Worm (Caenorhabditis elegans) whole organism, L2 larva: ENCODE results near the gene F17C11.2.

ENCODE experiments used
- C34F6.9 ChIP-seq: fragments of 150-350 bp; optimal IDR thresholded peaks from 2 replicates; lab custom pipeline; 2014; ENCODE audit warnings: missing biosample characterization, missing genetic modification characterization
- F13H6.1 ChIP-seq: sonication (generic microtip); optimal IDR thresholded peaks from 2 replicates; lab custom pipeline; 2016; ENCODE audit warnings: missing genetic modification characterization, missing compliant biosample characterization
- R02D3.7 ChIP-seq: fragments of 150-350 bp; optimal IDR thresholded peaks from 2 replicates; lab custom pipeline; 2014; ENCODE audit warnings: missing biosample characterization, missing genetic modification characterization
- Y55F3AM.14 ChIP-seq: fragments of 200-800 bp; sonication (Bioruptor generic); optimal IDR thresholded peaks from 2 replicates; lab custom pipeline; 2018; ENCODE audit warnings: mild to moderate bottlenecking, missing genetic modification characterization, missing compliant biosample characterization
- ZK546.5 ChIP-seq: sonication (generic microtip); optimal IDR thresholded peaks from 2 replicates; lab custom pipeline; 2017; ENCODE audit warnings: missing biosample characterization, missing genetic modification characterization
- alr-1 ChIP-seq: fragments of 150-350 bp; optimal IDR thresholded peaks from 2 replicates; lab custom pipeline; 2014; ENCODE audit warnings: missing biosample characterization, missing genetic modification characterization
- aly-2 ChIP-seq: fragments of 150-350 bp; optimal IDR thresholded peaks from 2 replicates; lab custom pipeline; 2014; ENCODE audit warnings: missing biosample characterization, missing genetic modification characterization
- ama-1 ChIP-seq: fragments of 150-350 bp; optimal IDR thresholded peaks from 2 replicates; lab custom pipeline; 2018; ENCODE audit warnings: inconsistent platforms
- blmp-1 ChIP-seq: sonication (generic microtip); optimal IDR thresholded peaks from 2 replicates; lab custom pipeline; 2017; ENCODE audit warnings: missing genetic modification characterization, mild to moderate bottlenecking, missing compliant biosample characterization, antibody characterized with exemption, moderate library complexity; ENCODE audit not compliant: insufficient read depth
- ceh-16 ChIP-seq: fragments of 150-350 bp; optimal IDR thresholded peaks from 2 replicates; lab custom pipeline; 2014; ENCODE audit warnings: missing biosample characterization, missing genetic modification characterization
- ceh-82 ChIP-seq: fragments of 150-350 bp; optimal IDR thresholded peaks from 2 replicates; lab custom pipeline; 2014; ENCODE audit warnings: missing biosample characterization, missing genetic modification characterization
- crh-2 ChIP-seq: sonication (generic microtip); optimal IDR thresholded peaks from 2 replicates; lab custom pipeline; 2017; ENCODE audit warnings: missing biosample characterization, missing genetic modification characterization
- dmd-4 ChIP-seq: sonication (generic microtip); optimal IDR thresholded peaks from 2 replicates; lab custom pipeline; 2017; ENCODE audit warnings: missing biosample characterization, missing genetic modification characterization
- egl-27 ChIP-seq: sonication (generic microtip); optimal IDR thresholded peaks from 3 replicates; lab custom pipeline; 2017; ENCODE audit warnings: missing biosample characterization, missing genetic modification reagents, missing genetic modification characterization
- elt-1 ChIP-seq: fragments of 150-350 bp; optimal IDR thresholded peaks from 2 replicates; lab custom pipeline; 2014; ENCODE audit warnings: missing biosample characterization, missing genetic modification characterization
- elt-3 ChIP-seq: sonication (generic microtip); optimal IDR thresholded peaks from 2 replicates; lab custom pipeline; 2017; ENCODE audit warnings: missing biosample characterization, missing genetic modification characterization
- fos-1 ChIP-seq: fragments of 150-350 bp; optimal IDR thresholded peaks from 2 replicates; lab custom pipeline; 2014; ENCODE audit warnings: missing biosample characterization, missing genetic modification characterization
- gmeb-1 ChIP-seq: fragments of 150-350 bp; optimal IDR thresholded peaks from 2 replicates; lab custom pipeline; 2014; ENCODE audit warnings: missing biosample characterization, missing genetic modification characterization
- lin-11 ChIP-seq: fragments of 150-350 bp; sonication (generic microtip); optimal IDR thresholded peaks from 2 replicates; lab custom pipeline; 2014; ENCODE audit warnings: missing biosample characterization, missing genetic modification characterization, inconsistent platforms, mixed read lengths
- lin-13 ChIP-seq: fragments of 150-350 bp; optimal IDR thresholded peaks from 2 replicates; lab custom pipeline; 2014; ENCODE audit warnings: missing biosample characterization, missing genetic modification reagents, missing genetic modification characterization
- lin-39 ChIP-seq: fragments of 150-350 bp; optimal IDR thresholded peaks from 2 replicates; lab custom pipeline; 2014; ENCODE audit warnings: missing biosample characterization, missing genetic modification reagents, missing genetic modification characterization
- lsy-2 ChIP-seq, 2 experiments: fragments of 150-350 bp in 1 of 2; sonication (generic microtip) in 1 of 2; optimal IDR thresholded peaks; 2 replicates each; lab custom pipeline; 2014 to 2017; ENCODE audit warnings: missing biosample characterization in 2 of 2, missing genetic modification characterization in 2 of 2
- mab-5 ChIP-seq: fragments of 150-350 bp; optimal IDR thresholded peaks from 2 replicates; lab custom pipeline; 2014; ENCODE audit warnings: missing biosample characterization, missing genetic modification characterization
- mbf-1 ChIP-seq: sonication (generic microtip); optimal IDR thresholded peaks from 2 replicates; lab custom pipeline; 2017; ENCODE audit warnings: missing biosample characterization, missing genetic modification characterization
- mdl-1 ChIP-seq, 2 experiments: fragments of 150-350 bp in 1 of 2; sonication (generic microtip) in 1 of 2; optimal IDR thresholded peaks; 2 replicates each; lab custom pipeline; 2017; ENCODE audit warnings: missing biosample characterization in 2 of 2, missing genetic modification characterization in 2 of 2
- nhr-10 ChIP-seq: sonication (generic microtip); optimal IDR thresholded peaks from 2 replicates; lab custom pipeline; 2017; ENCODE audit warnings: missing biosample characterization, missing genetic modification characterization
- nhr-11 ChIP-seq: fragments of 150-350 bp; optimal IDR thresholded peaks from 2 replicates; lab custom pipeline; 2014; ENCODE audit warnings: missing biosample characterization, missing genetic modification characterization
- nhr-12 ChIP-seq: fragments of 150-350 bp; optimal IDR thresholded peaks from 2 replicates; lab custom pipeline; 2014; ENCODE audit warnings: missing biosample characterization, missing genetic modification characterization
- nhr-129 ChIP-seq: fragments of 150-350 bp; optimal IDR thresholded peaks from 2 replicates; lab custom pipeline; 2014; ENCODE audit warnings: missing biosample characterization, missing genetic modification characterization
- nhr-21 ChIP-seq: fragments of 150-350 bp; optimal IDR thresholded peaks from 2 replicates; lab custom pipeline; 2014; ENCODE audit warnings: missing biosample characterization, missing genetic modification characterization
- nhr-23 ChIP-seq: fragments of 150-350 bp; optimal IDR thresholded peaks from 2 replicates; lab custom pipeline; 2014; ENCODE audit warnings: missing biosample characterization, missing genetic modification reagents, missing genetic modification characterization
- nhr-237 ChIP-seq: fragments of 150-350 bp; optimal IDR thresholded peaks from 2 replicates; lab custom pipeline; 2014; ENCODE audit warnings: missing biosample characterization, missing genetic modification characterization
- nhr-25 ChIP-seq: fragments of 150-350 bp; sonication (generic microtip); optimal IDR thresholded peaks from 3 replicates; lab custom pipeline; 2014; ENCODE audit warnings: missing biosample characterization, missing genetic modification characterization
- nhr-6 ChIP-seq: fragments of 150-350 bp; optimal IDR thresholded peaks from 2 replicates; lab custom pipeline; 2014; ENCODE audit warnings: missing biosample characterization, missing genetic modification characterization
- nhr-77 ChIP-seq: fragments of 150-350 bp; optimal IDR thresholded peaks from 2 replicates; lab custom pipeline; 2014; ENCODE audit warnings: missing biosample characterization, missing genetic modification characterization
- peb-1 ChIP-seq: fragments of 150-350 bp; optimal IDR thresholded peaks from 2 replicates; lab custom pipeline; 2014; ENCODE audit warnings: missing biosample characterization, missing genetic modification characterization
- sem-4 ChIP-seq: fragments of 150-350 bp; optimal IDR thresholded peaks from 2 replicates; lab custom pipeline; 2014; ENCODE audit warnings: missing biosample characterization, missing genetic modification reagents, missing genetic modification characterization
- skn-1 ChIP-seq: sonication (generic microtip); optimal IDR thresholded peaks from 2 replicates; lab custom pipeline; 2017; ENCODE audit warnings: missing biosample characterization, missing genetic modification characterization
- sma-3 ChIP-seq: sonication (generic microtip); optimal IDR thresholded peaks from 2 replicates; lab custom pipeline; 2016; ENCODE audit warnings: missing genetic modification reagents, missing genetic modification characterization, missing compliant biosample characterization
- sma-9 ChIP-seq, 2 experiments: fragments of 150-350 bp in 1 of 2; sonication (generic microtip) in 1 of 2; optimal IDR thresholded peaks; 2 replicates each; lab custom pipeline; 2014 to 2016; ENCODE audit warnings: missing genetic modification characterization in 2 of 2, mild to moderate bottlenecking in 1 of 2, missing biosample characterization in 1 of 2, missing compliant biosample characterization in 1 of 2, missing genetic modification reagents in 1 of 2, moderate library complexity in 1 of 2
- snpc-4 ChIP-seq: fragments of 150-350 bp; optimal IDR thresholded peaks from 2 replicates; lab custom pipeline; 2014; ENCODE audit warnings: missing biosample characterization, missing genetic modification characterization
- unc-39 ChIP-seq: fragments of 150-350 bp; optimal IDR thresholded peaks from 2 replicates; lab custom pipeline; 2014; ENCODE audit warnings: missing biosample characterization, missing genetic modification characterization
- unc-55 ChIP-seq: fragments of 150-350 bp; sonication (generic microtip); optimal IDR thresholded peaks from 3 replicates; lab custom pipeline; 2014; ENCODE audit warnings: missing biosample characterization, missing genetic modification reagents, missing genetic modification characterization
- unc-62 ChIP-seq: fragments of 150-350 bp; optimal IDR thresholded peaks from 2 replicates; lab custom pipeline; 2014; ENCODE audit warnings: missing biosample characterization, missing genetic modification reagents, missing genetic modification characterization
- zag-1 ChIP-seq: fragments of 150-350 bp; optimal IDR thresholded peaks from 2 replicates; lab custom pipeline; 2014; ENCODE audit warnings: missing biosample characterization, missing genetic modification characterization
- ztf-1 ChIP-seq: fragments of 200-800 bp; sonication (Bioruptor generic); conservative IDR thresholded peaks from 2 replicates; pipeline ENCODE4 v1.3.6; 2022; ENCODE audit warnings: missing genetic modification characterization, missing compliant biosample characterization
- ztf-11 ChIP-seq: sonication (generic microtip); optimal IDR thresholded peaks from 2 replicates; lab custom pipeline; 2017; ENCODE audit warnings: missing biosample characterization, missing genetic modification characterization
- ztf-4 ChIP-seq: fragments of 150-350 bp; optimal IDR thresholded peaks from 2 replicates; lab custom pipeline; 2014; ENCODE audit warnings: missing biosample characterization, missing genetic modification characterization

Gene F17C11.2

ce11 chrV:10939990-10940570 is 8.0 kb upstream of the F17C11.2 start:
- TF ChIP-seq mdl-1 (tag; optimal IDR thresholded peaks at IDR 0.05; lab: Kevin White, UChicago) (no peak), crh-2 (tag; lab: Kevin White, UChicago) (no peak), fos-1 (tag; lab: Kevin White, UChicago) (no peak), peb-1 (tag; lab: Kevin White, UChicago) (no peak), sma-3 (no peak), mbf-1 (tag; lab: Kevin White, UChicago) (no peak), nhr-10 (tag; lab: Kevin White, UChicago) (no peak), unc-62 (GFP tag; lab: Kevin White, UChicago) (peak; percentile 24), ztf-4 (tag; lab: Kevin White, UChicago) (no peak), nhr-21 (tag; lab: Kevin White, UChicago) (peak; percentile 68), nhr-237 (tag; lab: Kevin White, UChicago) (no peak), sma-9 (GFP tag; optimal IDR thresholded peaks at IDR 0.05; lab: Kevin White, UChicago) (peak; percentile 65), sma-9 (tag; optimal IDR thresholded peaks at IDR 0.05; lab: Kevin White, UChicago) (no peak), elt-1 (tag; lab: Kevin White, UChicago) (no peak), F13H6.1 (tag; lab: Kevin White, UChicago) (no peak), elt-3 (tag; lab: Kevin White, UChicago) (no peak)

- TF ChIP-seq nhr-11 (tag; lab: Kevin White, UChicago) (no peak), nhr-237 (tag; lab: Kevin White, UChicago) (no peak), sma-9 (GFP tag; optimal IDR thresholded peaks at IDR 0.05; lab: Kevin White, UChicago) (peak; percentile 67), sma-9 (tag; optimal IDR thresholded peaks at IDR 0.05; lab: Kevin White, UChicago) (no peak), mdl-1 (tag; optimal IDR thresholded peaks at IDR 0.05; lab: Kevin White, UChicago) (peak in 1 of 2 experiments; percentile 24), skn-1 (tag; lab: Kevin White, UChicago) (peak; percentile 75), nhr-12 (tag; lab: Kevin White, UChicago) (no peak), nhr-77 (tag; lab: Kevin White, UChicago) (no peak), nhr-6 (tag; lab: Kevin White, UChicago) (no peak), elt-3 (tag; lab: Kevin White, UChicago) (no peak), nhr-10 (tag; lab: Kevin White, UChicago) (no peak), blmp-1 (tag; lab: Kevin White, UChicago) (peak; percentile 71), ceh-16 (no peak), ZK546.5 (tag; lab: Kevin White, UChicago) (no peak), lin-39 (tag; lab: Kevin White, UChicago) (no peak), unc-39 (tag; lab: Kevin White, UChicago) (no peak), lin-13 (GFP tag; lab: Kevin White, UChicago) (peak; percentile 39), unc-55 (GFP tag; lab: Kevin White, UChicago) (peak; percentile 59), zag-1 (tag; lab: Kevin White, UChicago) (peak; percentile 27), unc-62 (GFP tag; lab: Kevin White, UChicago) (no peak), sma-3 (peak; percentile 72), ztf-11 (tag; lab: Kevin White, UChicago) (no peak), Y55F3AM.14 (peak; percentile 77), elt-1 (tag; lab: Kevin White, UChicago) (no peak), fos-1 (tag; lab: Kevin White, UChicago) (peak; percentile 74), nhr-25 (tag; lab: Kevin White, UChicago) (peak; percentile 45), ama-1 (lab: Kevin White, UChicago) (peak; percentile 34), nhr-129 (peak; percentile 100), lsy-2 (tag; optimal IDR thresholded peaks at IDR 0.05; lab: Kevin White, UChicago) (peak in 1 of 2 experiments; percentile 65), mbf-1 (tag; lab: Kevin White, UChicago) (no peak), peb-1 (tag; lab: Kevin White, UChicago) (no peak), crh-2 (tag; lab: Kevin White, UChicago) (peak; percentile 81), nhr-21 (tag; lab: Kevin White, UChicago) (peak; percentile 56), F13H6.1 (tag; lab: Kevin White, UChicago) (peak; percentile 77), lin-11 (tag; lab: Kevin White, UChicago) (no peak), alr-1 (tag; lab: Kevin White, UChicago) (no peak), nhr-23 (tag; lab: Kevin White, UChicago) (no peak), C34F6.9 (tag; lab: Kevin White, UChicago) (peak; percentile 75), sem-4 (tag; lab: Kevin White, UChicago) (no peak), mab-5 (no peak), ztf-1 (no peak), aly-2 (tag; lab: Kevin White, UChicago) (no peak), egl-27 (tag; lab: Kevin White, UChicago) (peak; percentile 75), ztf-4 (tag; lab: Kevin White, UChicago) (peak; percentile 48), ceh-82 (tag; lab: Kevin White, UChicago) (no peak), snpc-4 (tag; lab: Kevin White, UChicago) (no peak), gmeb-1 (tag; lab: Kevin White, UChicago) (peak; percentile 62), dmd-4 (tag; lab: Kevin White, UChicago) (no peak), R02D3.7 (tag; lab: Kevin White, UChicago) (no peak)
Observed at ce11 chrV:10940571-10940991, 7.4 kb upstream of the F17C11.2 start.
